Worm (Caenorhabditis elegans): ENCODE data around the gene T25E4.2.

DNA sequence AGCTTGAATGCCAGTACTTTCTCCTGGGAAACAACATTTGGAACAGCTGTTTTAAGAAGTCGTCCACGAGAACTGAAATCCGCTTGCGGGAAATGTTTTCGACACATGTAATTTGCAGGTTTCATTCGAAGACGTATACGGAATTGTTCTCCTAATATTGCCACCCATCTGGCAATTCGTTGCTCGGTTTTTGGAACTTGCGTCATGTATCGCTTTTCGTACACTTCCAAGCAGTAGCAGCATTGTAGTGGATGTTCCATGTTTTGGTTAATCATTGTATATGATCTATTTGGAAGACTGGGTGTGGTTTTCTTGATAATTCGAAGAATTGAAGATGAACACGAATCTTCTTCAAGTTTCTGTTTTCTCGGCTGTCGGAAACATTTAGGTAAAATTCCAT, 5.6 kb upstream of the T25E4.2 start:
- no peak for TF ChIP-seq ama-1 (optimal IDR thresholded peaks at IDR 0.05)
- TF ChIP-seq F13C5.2 (tag; optimal IDR thresholded peaks at IDR 0.05): no peak
- no peak for TF ChIP-seq tra-4 (tag; optimal IDR thresholded peaks at IDR 0.05)
- no peak for TF ChIP-seq sea-1 (GFP tag; conservative IDR thresholded peaks at IDR 0.05)
- no peak for TF ChIP-seq scrt-1 (GFP tag; IDR thresholded peaks at IDR 0.05)

Data from whole organism, early embryonic.